Worm (Caenorhabditis elegans) whole organism, mixed stage, embryonic: ENCODE measurements around the gene dhhc-14.

Source experiments
- ces-1 ChIP-seq: fragments of 150-350 bp; optimal IDR thresholded peaks from 2 replicates; lab custom pipeline; 2014; ENCODE audit warnings: missing biosample characterization, missing genetic modification reagents, missing genetic modification characterization
- elt-1 ChIP-seq: sonication (generic microtip); optimal IDR thresholded peaks from 2 replicates; lab custom pipeline; 2017; ENCODE audit warnings: missing genetic modification characterization, mild to moderate bottlenecking, missing compliant biosample characterization, antibody characterized with exemption, moderate library complexity, borderline replicate concordance; ENCODE audit not compliant: insufficient read depth
- elt-3 ChIP-seq: fragments of 150-350 bp; optimal IDR thresholded peaks from 2 replicates; lab custom pipeline; 2014; ENCODE audit warnings: missing biosample characterization, missing genetic modification characterization
- lin-13 ChIP-seq: fragments of 150-350 bp; optimal IDR thresholded peaks from 2 replicates; lab custom pipeline; 2014; ENCODE audit warnings: missing biosample characterization, missing genetic modification characterization
- lsy-2 ChIP-seq: fragments of 150-350 bp; optimal IDR thresholded peaks from 2 replicates; lab custom pipeline; 2014; ENCODE audit warnings: missing biosample characterization, missing genetic modification characterization
- mep-1 ChIP-seq: fragments of 150-350 bp; optimal IDR thresholded peaks from 2 replicates; lab custom pipeline; 2017; ENCODE audit warnings: missing biosample characterization, missing genetic modification reagents, missing genetic modification characterization, inconsistent platforms
- mls-2 ChIP-seq: sonication (generic microtip); optimal IDR thresholded peaks from 2 replicates; lab custom pipeline; 2016; ENCODE audit warnings: mild to moderate bottlenecking, missing genetic modification characterization, moderate library complexity, missing compliant biosample characterization
- nhr-12 ChIP-seq: fragments of 150-350 bp; optimal IDR thresholded peaks from 2 replicates; lab custom pipeline; 2014; ENCODE audit warnings: missing biosample characterization, missing genetic modification characterization
- nhr-237 ChIP-seq: fragments of 150-350 bp; optimal IDR thresholded peaks from 2 replicates; lab custom pipeline; 2014; ENCODE audit warnings: missing biosample characterization, missing genetic modification characterization
- snpc-4 ChIP-seq: fragments of 150-350 bp; optimal IDR thresholded peaks from 2 replicates; lab custom pipeline; 2014; ENCODE audit warnings: missing biosample characterization, missing genetic modification characterization
- sptf-1 ChIP-seq: sonication (generic microtip); optimal IDR thresholded peaks from 2 replicates; lab custom pipeline; 2017; ENCODE audit warnings: mild to moderate bottlenecking, missing genetic modification characterization, moderate library complexity, missing compliant biosample characterization
- unc-39 ChIP-seq: fragments of 150-350 bp; optimal IDR thresholded peaks from 2 replicates; lab custom pipeline; 2014; ENCODE audit warnings: missing biosample characterization, missing genetic modification characterization

DNA sequence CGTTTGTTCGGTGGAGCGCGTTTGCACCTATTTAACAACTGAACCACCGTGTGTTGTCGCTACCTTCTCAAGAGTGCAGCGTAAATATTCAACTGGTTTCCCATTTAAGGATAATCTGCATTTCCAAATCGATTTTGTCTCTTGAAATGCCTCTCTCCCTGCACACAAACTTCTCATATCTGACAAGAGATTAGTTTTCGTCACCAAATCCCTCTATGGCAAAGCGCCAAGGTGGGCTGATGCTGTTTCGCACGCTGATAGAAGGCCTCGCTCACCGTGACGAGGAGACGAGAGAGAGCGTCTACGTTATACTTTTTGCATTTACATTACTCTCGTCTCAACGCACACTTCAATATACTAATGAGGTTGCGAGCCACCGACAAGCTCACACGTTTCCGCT, 47.6 kb downstream of the dhhc-14 start:
- TF ChIP-seq mep-1 (tag; lab: Kevin White, UChicago) (no peak), nhr-237 (tag; lab: Kevin White, UChicago) (no peak), lsy-2 (tag; lab: Kevin White, UChicago) (no peak), elt-1 (tag; lab: Kevin White, UChicago) (no peak), lin-13 (tag; lab: Kevin White, UChicago) (no peak), sptf-1 (no peak), mls-2 (tag; lab: Kevin White, UChicago) (peak; percentile 30), ces-1 (GFP tag; lab: Kevin White, UChicago) (peak; percentile 12), snpc-4 (tag; lab: Kevin White, UChicago) (no peak), unc-39 (no peak), elt-3 (tag; lab: Kevin White, UChicago) (no peak), nhr-12 (tag; lab: Kevin White, UChicago) (no peak)
